In the genomic region with DNA sequence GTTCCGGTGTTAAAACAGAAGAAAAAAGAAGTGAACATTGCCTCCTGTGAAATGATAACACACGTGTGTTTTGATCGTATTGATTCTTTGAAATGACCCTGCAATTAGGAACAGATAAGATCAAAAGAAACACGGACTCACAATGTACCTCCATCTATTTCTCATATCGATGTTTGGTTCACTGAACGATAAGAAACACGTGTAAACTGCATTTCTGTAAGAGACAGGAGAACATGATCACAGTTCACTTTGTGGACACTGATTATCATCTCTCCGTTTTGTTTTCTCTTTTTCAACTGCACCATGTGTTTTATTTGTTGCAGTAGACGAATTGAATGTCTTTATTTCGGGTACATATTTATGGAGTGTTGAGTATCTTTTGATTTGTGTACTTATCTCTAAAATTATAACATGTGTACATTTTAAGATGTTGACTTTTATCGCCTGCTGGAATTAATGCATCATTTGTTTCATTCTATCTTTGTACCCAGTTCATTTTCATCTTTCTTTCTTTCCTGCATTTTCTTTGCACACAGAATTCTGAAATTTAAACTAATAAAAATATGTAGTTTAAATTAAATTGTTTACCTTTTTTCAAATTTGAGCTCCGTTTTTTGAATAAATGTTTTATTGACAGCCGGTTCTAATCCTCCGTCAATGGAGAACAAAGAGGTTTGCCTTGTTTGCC, we compare ENCODE assay signal across 7 worm cellular contexts.
A peak's percentile ranks its signal among the peaks of the same experiment; 100 is the strongest.
TF ChIP-seq lines count a peak whose summit lies in the region.

TSS of gene H12C20.7 (minus strand) at position 188 of the 688 bp plus-strand sequence.
TSS of gene nhr-68 (plus strand) at position 638 of the 688 bp plus-strand sequence.

TF ChIP-seq in whole organism, L1 larva, 84 proteins besides CTCF, POLR2A, EP300 and RAD21 (continues in another document):
- TF ChIP-seq nhr-71 (tag; optimal IDR thresholded peaks at IDR 0.05; lab: Kevin White, UChicago) (peak; percentile 100), lir-3 (tag; optimal IDR thresholded peaks at IDR 0.05; lab: Kevin White, UChicago; ENCODE audit: poor library complexity) (peak; percentile 74), unc-30 (tag; optimal IDR thresholded peaks at IDR 0.05; lab: Kevin White, UChicago) (no peak), pqm-1 (tag; optimal IDR thresholded peaks at IDR 0.05; lab: Kevin White, UChicago) (no peak), nhr-90 (tag; optimal IDR thresholded peaks at IDR 0.05; lab: Kevin White, UChicago; ENCODE audit: poor library complexity) (peak; percentile 97), ama-1 (optimal IDR thresholded peaks at IDR 0.05; lab: Kevin White, UChicago) (peak; percentile 54), swsn-7 (tag; optimal IDR thresholded peaks at IDR 0.05; lab: Kevin White, UChicago) (peak; percentile 61), fos-1 (tag; optimal IDR thresholded peaks at IDR 0.05; lab: Kevin White, UChicago) (peak; percentile 20), C16A3.4 (tag; optimal IDR thresholded peaks at IDR 0.05; lab: Kevin White, UChicago) (peak; percentile 92), dpl-1 (GFP tag; optimal IDR thresholded peaks at IDR 0.05; lab: Kevin White, UChicago) (peak in 2 of 3 experiments; percentile 8 to 45), dsc-1 (tag; optimal IDR thresholded peaks at IDR 0.05; lab: Kevin White, UChicago) (peak; percentile 96)

TF ChIP-seq in whole organism, L2 larva, 48 proteins besides CTCF, POLR2A, EP300 and RAD21 (continues in another document):
- TF ChIP-seq ztf-4 (tag; optimal IDR thresholded peaks at IDR 0.05; lab: Kevin White, UChicago), result peak; percentile 38
- TF ChIP-seq crh-2 (tag; optimal IDR thresholded peaks at IDR 0.05; lab: Kevin White, UChicago), result peak; percentile 96
- TF ChIP-seq unc-39 (tag; optimal IDR thresholded peaks at IDR 0.05; lab: Kevin White, UChicago), result no peak
- no peak for TF ChIP-seq skn-1 (tag; optimal IDR thresholded peaks at IDR 0.05; lab: Kevin White, UChicago)
- peak; percentile 34 to 89 for TF ChIP-seq mdl-1 (tag; optimal IDR thresholded peaks at IDR 0.05; lab: Kevin White, UChicago)
- TF ChIP-seq snpc-4 (tag; optimal IDR thresholded peaks at IDR 0.05; lab: Kevin White, UChicago), result no peak
- peak; percentile 91 for TF ChIP-seq nhr-129 (tag; optimal IDR thresholded peaks at IDR 0.05; lab: Kevin White, UChicago)
- TF ChIP-seq ama-1 (optimal IDR thresholded peaks at IDR 0.05; lab: Kevin White, UChicago), result peak; percentile 44
- peak in 1 of 2 experiments; percentile 90 for TF ChIP-seq lsy-2 (tag; optimal IDR thresholded peaks at IDR 0.05; lab: Kevin White, UChicago)
- TF ChIP-seq lin-39 (tag; optimal IDR thresholded peaks at IDR 0.05; lab: Kevin White, UChicago), result no peak
- peak; percentile 90 for TF ChIP-seq sem-4 (tag; optimal IDR thresholded peaks at IDR 0.05; lab: Kevin White, UChicago)
- TF ChIP-seq fos-1 (tag; optimal IDR thresholded peaks at IDR 0.05; lab: Kevin White, UChicago), result peak; percentile 86

TF ChIP-seq in whole organism, L3 larva, 47 proteins besides CTCF, POLR2A, EP300 and RAD21 (continues in another document):
- no peak for TF ChIP-seq hmg-11 (tag; optimal IDR thresholded peaks at IDR 0.05; lab: Kevin White, UChicago)
- no peak for TF ChIP-seq nhr-67 (tag; optimal IDR thresholded peaks at IDR 0.05; lab: Kevin White, UChicago)
- TF ChIP-seq elt-1 (tag; optimal IDR thresholded peaks at IDR 0.05; lab: Kevin White, UChicago), result peak; percentile 50
- TF ChIP-seq ZK546.5 (tag; optimal IDR thresholded peaks at IDR 0.05; lab: Kevin White, UChicago), result no peak
- TF ChIP-seq lin-15B (tag; optimal IDR thresholded peaks at IDR 0.05; lab: Kevin White, UChicago), result peak; percentile 23
- TF ChIP-seq nhr-12 (tag; optimal IDR thresholded peaks at IDR 0.05; lab: Kevin White, UChicago), result no peak
- TF ChIP-seq nhr-237 (tag; optimal IDR thresholded peaks at IDR 0.05; lab: Kevin White, UChicago), result no peak
- TF ChIP-seq sea-2 (GFP tag; optimal IDR thresholded peaks at IDR 0.05; lab: Kevin White, UChicago), result no peak
- no peak for TF ChIP-seq ama-1 (optimal IDR thresholded peaks at IDR 0.05; lab: Kevin White, UChicago)
- peak; percentile 9 for TF ChIP-seq nhr-76 (tag; optimal IDR thresholded peaks at IDR 0.05; lab: Kevin White, UChicago)
- peak; percentile 22 for TF ChIP-seq unc-62 (GFP tag; optimal IDR thresholded peaks at IDR 0.05; lab: Kevin White, UChicago)
- no peak for TF ChIP-seq mml-1 (tag; optimal IDR thresholded peaks at IDR 0.05; lab: Kevin White, UChicago)
- no peak for TF ChIP-seq nhr-11 (tag; optimal IDR thresholded peaks at IDR 0.05; lab: Kevin White, UChicago)

TF ChIP-seq in whole organism, L4 larva, 104 proteins besides CTCF, POLR2A, EP300 and RAD21 (continues in another document):
- no peak for TF ChIP-seq madf-5 (GFP tag; IDR thresholded peaks at IDR 0.05; lab: Robert Waterston, UW)
- 0 out of 2 replicates have a peak, but pooled peaks have one; percentile 40 for TF ChIP-seq daf-19 (GFP tag; conservative IDR thresholded peaks at IDR 0.05; lab: Robert Waterston, UW)
- TF ChIP-seq mdt-29 (GFP tag; IDR thresholded peaks at IDR 0.05; lab: Robert Waterston, UW), result peak; percentile 90
- peak; percentile 50 for TF ChIP-seq nhr-11 (tag; optimal IDR thresholded peaks at IDR 0.05; lab: Kevin White, UChicago)
- 0 out of 2 replicates have a peak, but pooled peaks have one; percentile 23 for TF ChIP-seq dmd-9 (GFP tag; IDR thresholded peaks at IDR 0.05; lab: Robert Waterston, UW)
- peak; percentile 97 for TF ChIP-seq nhr-28 (tag; optimal IDR thresholded peaks at IDR 0.05; lab: Kevin White, UChicago)
- no peak for TF ChIP-seq egl-43 (GFP tag; IDR thresholded peaks at IDR 0.05; lab: Robert Waterston, UW)
- peak; percentile 70 for TF ChIP-seq lin-13 (GFP tag; optimal IDR thresholded peaks at IDR 0.05; lab: Kevin White, UChicago)
- peak; percentile 38 to 98 for TF ChIP-seq mdl-1 (tag; optimal IDR thresholded peaks at IDR 0.05; lab: Kevin White, UChicago)
- TF ChIP-seq ctbp-1 (GFP tag; IDR thresholded peaks at IDR 0.05; lab: Robert Waterston, UW), result peak; percentile 70
- TF ChIP-seq dmd-6 (GFP tag; IDR thresholded peaks at IDR 0.05; lab: Robert Waterston, UW), result peak; percentile 100
- TF ChIP-seq nhr-6 (tag; optimal IDR thresholded peaks at IDR 0.05; lab: Kevin White, UChicago), result peak; percentile 48

TF ChIP-seq in whole organism, late embryonic, 69 proteins besides CTCF, POLR2A, EP300 and RAD21 (continues in another document):
- TF ChIP-seq sdc-2 (tag; optimal IDR thresholded peaks at IDR 0.05; lab: Kevin White, UChicago), result no peak
- no peak for TF ChIP-seq lin-11 (tag; optimal IDR thresholded peaks at IDR 0.05; lab: Kevin White, UChicago)
- no peak for TF ChIP-seq ama-1 (optimal IDR thresholded peaks at IDR 0.05; lab: Kevin White, UChicago)
- no peak for TF ChIP-seq Y22D7AL.16 (tag; optimal IDR thresholded peaks at IDR 0.05; lab: Kevin White, UChicago)
- TF ChIP-seq ref-2 (tag; optimal IDR thresholded peaks at IDR 0.05; lab: Kevin White, UChicago), result no peak
- no peak for TF ChIP-seq ceh-22 (tag; optimal IDR thresholded peaks at IDR 0.05; lab: Kevin White, UChicago)
- TF ChIP-seq dve-1 (tag; optimal IDR thresholded peaks at IDR 0.05; lab: Kevin White, UChicago), result peak; percentile 64
- TF ChIP-seq nfya-1 (tag; optimal IDR thresholded peaks at IDR 0.05; lab: Kevin White, UChicago), result no peak
- TF ChIP-seq F13H6.1 (tag; optimal IDR thresholded peaks at IDR 0.05; lab: Kevin White, UChicago), result no peak
- TF ChIP-seq ceh-14 (tag; optimal IDR thresholded peaks at IDR 0.05; lab: Kevin White, UChicago), result no peak
- TF ChIP-seq elt-2 (tag; optimal IDR thresholded peaks at IDR 0.05; lab: Kevin White, UChicago), result peak; percentile 96
- no peak for TF ChIP-seq fax-1 (tag; optimal IDR thresholded peaks at IDR 0.05; lab: Kevin White, UChicago)
- TF ChIP-seq eyg-1 (tag; optimal IDR thresholded peaks at IDR 0.05; lab: Kevin White, UChicago), result no peak
- TF ChIP-seq ceh-19 (GFP tag; optimal IDR thresholded peaks at IDR 0.05; lab: Kevin White, UChicago), result no peak

TF ChIP-seq in whole organism, mixed stage, embryonic, 35 proteins besides CTCF, POLR2A, EP300 and RAD21:
- TF ChIP-seq elt-1 (tag; optimal IDR thresholded peaks at IDR 0.05; lab: Kevin White, UChicago; ENCODE audit: borderline replicate concordance, insufficient read depth), result peak; percentile 58
- no peak for TF ChIP-seq cnd-1 (tag; optimal IDR thresholded peaks at IDR 0.05; lab: Kevin White, UChicago)

TF ChIP-seq in whole organism, young adult, 124 proteins besides CTCF, POLR2A, EP300 and RAD21 (continues in another document):
- TF ChIP-seq C06A6.2 (GFP tag; conservative IDR thresholded peaks at IDR 0.05; lab: Robert Waterston, UW) (peak; percentile 90), Y79H2A.3 (GFP tag; conservative IDR thresholded peaks at IDR 0.05; lab: Robert Waterston, UW) (0 out of 2 replicates have a peak, but pooled peaks have one; percentile 27), hsf-1 (GFP tag; IDR thresholded peaks at IDR 0.05; lab: Robert Waterston, UW) (no peak), hmg-1.2 (GFP tag; IDR thresholded peaks at IDR 0.05; lab: Robert Waterston, UW) (no peak), dox-1 (GFP tag; IDR thresholded peaks at IDR 0.05; lab: Robert Waterston, UW) (no peak), lir-1 (GFP tag; conservative IDR thresholded peaks at IDR 0.05; lab: Robert Waterston, UW) (no peak), snpc-1.3 (tag; optimal IDR thresholded peaks at IDR 0.05; lab: Kevin White, UChicago; ENCODE audit: insufficient read depth) (no peak), tlf-1 (GFP tag; optimal IDR thresholded peaks at IDR 0.05; lab: Kevin White, UChicago) (peak; percentile 91), hlh-12 (tag; optimal IDR thresholded peaks at IDR 0.05; lab: Kevin White, UChicago) (no peak), hrde-1 (tag; optimal IDR thresholded peaks at IDR 0.05; lab: Kevin White, UChicago; ENCODE audit: borderline replicate concordance) (no peak), nhr-27 (tag; optimal IDR thresholded peaks at IDR 0.05; lab: Kevin White, UChicago) (no peak), zim-3 (tag; optimal IDR thresholded peaks at IDR 0.05; lab: Kevin White, UChicago) (peak; percentile 59), egl-18 (GFP tag; IDR thresholded peaks at IDR 0.05; lab: Robert Waterston, UW) (no peak), sptf-2 (GFP tag; optimal IDR thresholded peaks at IDR 0.05; lab: Kevin White, UChicago) (no peak), T07F8.4 (tag; optimal IDR thresholded peaks at IDR 0.05; lab: Kevin White, UChicago) (no peak), xnd-1 (tag; optimal IDR thresholded peaks at IDR 0.05; lab: Kevin White, UChicago) (no peak), fkh-3 (tag; optimal IDR thresholded peaks at IDR 0.05; lab: Kevin White, UChicago) (no peak), K12H6.12 (tag; optimal IDR thresholded peaks at IDR 0.05; lab: Kevin White, UChicago) (peak; percentile 27), snpc-3.4 (tag; optimal IDR thresholded peaks at IDR 0.05; lab: Kevin White, UChicago) (no peak), nfya-2 (GFP tag; IDR thresholded peaks at IDR 0.05; lab: Robert Waterston, UW) (no peak), aptf-2 (GFP tag; conservative IDR thresholded peaks at IDR 0.05; lab: Robert Waterston, UW) (no peak), F57C9.4 (tag; optimal IDR thresholded peaks at IDR 0.05; lab: Kevin White, UChicago) (no peak), C17E4.6 (GFP tag; IDR thresholded peaks at IDR 0.05; lab: Robert Waterston, UW) (no peak), ceh-27 (GFP tag; optimal IDR thresholded peaks at IDR 0.05; lab: Kevin White, UChicago) (peak; percentile 23), akir-1 (GFP tag; optimal IDR thresholded peaks at IDR 0.05; lab: Kevin White, UChicago) (peak; percentile 42)
